Worm (Caenorhabditis elegans) whole organism, L1 larva: ENCODE measurements around the gene srlf-23.

ENCODE experiments used
- C16A3.4 ChIP-seq: fragments of 150-350 bp; optimal IDR thresholded peaks from 2 replicates; lab custom pipeline; 2014; ENCODE audit warnings: missing biosample characterization, missing genetic modification characterization
- C34B4.2 ChIP-seq: sonication (generic microtip); optimal IDR thresholded peaks from 2 replicates; lab custom pipeline; 2017; ENCODE audit warnings: mild to moderate bottlenecking, missing genetic modification characterization, missing compliant biosample characterization
- F16B12.6 ChIP-seq: fragments of 150-350 bp; optimal IDR thresholded peaks from 2 replicates; lab custom pipeline; 2014; ENCODE audit warnings: missing biosample characterization, missing genetic modification characterization
- Y116A8C.19 ChIP-seq: sonication (generic microtip); optimal IDR thresholded peaks from 2 replicates; lab custom pipeline; 2016; ENCODE audit warnings: missing compliant biosample characterization, missing genetic modification characterization, borderline replicate concordance
- aha-1 ChIP-seq: fragments of 150-350 bp; optimal IDR thresholded peaks from 2 replicates; lab custom pipeline; 2014; ENCODE audit warnings: missing biosample characterization, missing genetic modification characterization
- ama-1 ChIP-seq: fragments of 150-350 bp; optimal IDR thresholded peaks from 2 replicates; lab custom pipeline; 2014
- blmp-1 ChIP-seq: fragments of 150-350 bp; optimal IDR thresholded peaks from 2 replicates; lab custom pipeline; 2014; ENCODE audit warnings: missing biosample characterization, missing genetic modification characterization
- ceh-8 ChIP-seq: fragments of 200-800 bp; sonication (Bioruptor generic); optimal IDR thresholded peaks from 2 replicates; lab custom pipeline; 2018; ENCODE audit warnings: mild to moderate bottlenecking, missing genetic modification characterization, moderate library complexity, missing compliant biosample characterization
- ceh-90 ChIP-seq: sonication (generic microtip); optimal IDR thresholded peaks from 2 replicates; lab custom pipeline; 2016; ENCODE audit warnings: missing genetic modification characterization, missing compliant biosample characterization
- ces-1 ChIP-seq: fragments of 150-350 bp; optimal IDR thresholded peaks from 2 replicates; lab custom pipeline; 2014; ENCODE audit warnings: missing biosample characterization, missing genetic modification reagents, missing genetic modification characterization
- dpl-1 ChIP-seq, 3 experiments: fragments of 150-350 bp in 2 of 3; sonication (generic microtip) in 1 of 3; optimal IDR thresholded peaks; 2 replicates each; lab custom pipeline; 2014 to 2017; ENCODE audit warnings: missing biosample characterization in 3 of 3, missing genetic modification characterization in 3 of 3, missing genetic modification reagents in 3 of 3
- dsc-1 ChIP-seq: sonication (generic microtip); optimal IDR thresholded peaks from 2 replicates; lab custom pipeline; 2016; ENCODE audit warnings: mild to moderate bottlenecking, missing genetic modification characterization, missing compliant biosample characterization
- efl-1 ChIP-seq, 4 experiments: fragments of 150-350 bp; optimal IDR thresholded peaks in 3 of 4; peaks in 1 of 4; 1 replicate in 1 of 4; 2 replicates in 3 of 4; lab custom pipeline; 2014; ENCODE audit warnings: missing biosample characterization in 2 of 4, missing genetic modification characterization in 2 of 4, missing genetic modification reagents in 2 of 4
- efl-3 ChIP-seq: fragments of 200-800 bp; sonication (Bioruptor generic); optimal IDR thresholded peaks from 2 replicates; lab custom pipeline; 2018; ENCODE audit warnings: mild to moderate bottlenecking, missing genetic modification characterization, missing compliant biosample characterization
- egl-13 ChIP-seq: sonication (generic microtip); optimal IDR thresholded peaks from 2 replicates; lab custom pipeline; 2016; ENCODE audit warnings: missing genotype, missing genetic modification reagents, missing genetic modification characterization, missing compliant biosample characterization
- egl-27 ChIP-seq, 2 experiments: fragments of 150-350 bp in 1 of 2; sonication (generic microtip); optimal IDR thresholded peaks; 3 replicates each; lab custom pipeline; 2017 to 2018; ENCODE audit warnings: missing biosample characterization in 2 of 2, missing genetic modification characterization in 2 of 2, missing genetic modification reagents in 2 of 2
- elt-2 ChIP-seq: sonication (generic microtip); optimal IDR thresholded peaks from 2 replicates; lab custom pipeline; 2016; ENCODE audit warnings: missing genetic modification characterization, mild to moderate bottlenecking, inconsistent platforms, missing compliant biosample characterization, missing genetic modification reagents
- elt-3 ChIP-seq, 6 experiments: fragments of 150-350 bp in 1 of 6; sonication (generic microtip); optimal IDR thresholded peaks; 2 replicates each; lab custom pipeline; 2017 to 2018; ENCODE audit warnings: missing biosample characterization in 6 of 6, missing genetic modification characterization in 6 of 6, inconsistent platforms in 1 of 6
- fkh-10 ChIP-seq: sonication (generic microtip); optimal IDR thresholded peaks from 2 replicates; lab custom pipeline; 2017; ENCODE audit warnings: missing biosample characterization, missing genetic modification reagents, missing genetic modification characterization
- fkh-4 ChIP-seq: sonication (generic microtip); optimal IDR thresholded peaks from 2 replicates; lab custom pipeline; 2016; ENCODE audit warnings: missing compliant biosample characterization, missing genetic modification characterization, borderline replicate concordance
- fkh-8 ChIP-seq: sonication (generic microtip); optimal IDR thresholded peaks from 2 replicates; lab custom pipeline; 2016; ENCODE audit warnings: mild to moderate bottlenecking, missing genetic modification characterization, missing compliant biosample characterization
- grh-1 ChIP-seq: fragments of 200-800 bp; sonication (Bioruptor generic); IDR thresholded peaks from 2 replicates; pipeline ENCODE4 v1.3.6; 2022; ENCODE audit warnings: missing genetic modification reagents, missing genetic modification characterization, missing compliant biosample characterization
- isw-1 ChIP-seq: fragments of 200-800 bp; sonication (Bioruptor generic); IDR thresholded peaks from 2 replicates; pipeline ENCODE4 v1.3.6; 2022; ENCODE audit warnings: missing genetic modification characterization, missing compliant biosample characterization
- lin-15B ChIP-seq: fragments of 150-350 bp; sonication (generic microtip); optimal IDR thresholded peaks from 3 replicates; lab custom pipeline; 2014; ENCODE audit warnings: missing biosample characterization, missing genetic modification characterization
- lin-35 ChIP-seq, 2 experiments: fragments of 150-350 bp; optimal IDR thresholded peaks; 2 replicates each; lab custom pipeline; 2014; ENCODE audit warnings: missing biosample characterization in 2 of 2, missing genetic modification characterization in 2 of 2, missing genetic modification reagents in 2 of 2
- lir-3 ChIP-seq: sonication (generic microtip); optimal IDR thresholded peaks from 2 replicates; lab custom pipeline; 2016; ENCODE audit warnings: mild to moderate bottlenecking, missing genetic modification characterization, moderate library complexity, missing compliant biosample characterization; ENCODE audit not compliant: poor library complexity
- lsy-2 ChIP-seq, 2 experiments: fragments of 150-350 bp; optimal IDR thresholded peaks; 2 replicates each; lab custom pipeline; 2014; ENCODE audit warnings: missing biosample characterization in 2 of 2, missing genetic modification characterization in 2 of 2
- mdl-1 ChIP-seq, 2 experiments: fragments of 150-350 bp; optimal IDR thresholded peaks; 2 replicates each; lab custom pipeline; 2014 to 2017; ENCODE audit warnings: missing biosample characterization in 2 of 2, missing genetic modification characterization in 2 of 2, inconsistent platforms in 1 of 2
- mep-1 ChIP-seq: fragments of 150-350 bp; optimal IDR thresholded peaks from 2 replicates; lab custom pipeline; 2014; ENCODE audit warnings: missing biosample characterization, missing genetic modification characterization
- nhr-11 ChIP-seq: fragments of 150-350 bp; optimal IDR thresholded peaks from 2 replicates; lab custom pipeline; 2014; ENCODE audit warnings: missing biosample characterization, missing genetic modification characterization
- nhr-12 ChIP-seq: sonication (generic microtip); optimal IDR thresholded peaks from 2 replicates; lab custom pipeline; 2017; ENCODE audit warnings: missing biosample characterization, missing genetic modification characterization
- nhr-19 ChIP-seq: fragments of 200-800 bp; sonication (Bioruptor generic); conservative IDR thresholded peaks from 2 replicates; pipeline ENCODE4 v1.3.6; 2022; ENCODE audit warnings: missing genetic modification characterization, missing compliant biosample characterization
- nhr-20 ChIP-seq: sonication (generic microtip); optimal IDR thresholded peaks from 2 replicates; lab custom pipeline; 2016; ENCODE audit warnings: mild to moderate bottlenecking, missing genetic modification characterization, missing compliant biosample characterization
- nhr-28 ChIP-seq: fragments of 150-350 bp; optimal IDR thresholded peaks from 2 replicates; lab custom pipeline; 2014; ENCODE audit warnings: missing biosample characterization, missing genetic modification characterization
- nhr-47 ChIP-seq: sonication (generic microtip); optimal IDR thresholded peaks from 2 replicates; lab custom pipeline; 2016; ENCODE audit warnings: mild to moderate bottlenecking, missing genetic modification characterization, moderate library complexity, missing compliant biosample characterization
- nhr-76 ChIP-seq: sonication (generic microtip); optimal IDR thresholded peaks from 2 replicates; lab custom pipeline; 2017; ENCODE audit warnings: missing biosample characterization, missing genetic modification characterization
- nhr-77 ChIP-seq: fragments of 150-350 bp; optimal IDR thresholded peaks from 2 replicates; lab custom pipeline; 2014; ENCODE audit warnings: missing biosample characterization, missing genetic modification characterization
- nhr-84 ChIP-seq: sonication (generic microtip); optimal IDR thresholded peaks from 2 replicates; lab custom pipeline; 2017; ENCODE audit warnings: missing biosample characterization, missing genetic modification characterization
- nhr-85 ChIP-seq: sonication (generic microtip); peaks from one replicate; lab custom pipeline; 2016; ENCODE audit warnings: missing genetic modification characterization, inconsistent platforms, missing compliant biosample characterization
- nhr-90 ChIP-seq: sonication (generic microtip); optimal IDR thresholded peaks from 2 replicates; lab custom pipeline; 2016; ENCODE audit warnings: mild to moderate bottlenecking, missing genetic modification characterization, missing compliant biosample characterization; ENCODE audit not compliant: poor library complexity
- pax-3 ChIP-seq: fragments of 200-800 bp; sonication (Bioruptor generic); optimal IDR thresholded peaks from 2 replicates; lab custom pipeline; 2018; ENCODE audit warnings: mild to moderate bottlenecking, missing genetic modification characterization, moderate library complexity, missing compliant biosample characterization
- pqm-1 ChIP-seq: sonication (generic microtip); optimal IDR thresholded peaks from 3 replicates; lab custom pipeline; 2017; ENCODE audit warnings: missing biosample characterization, missing genetic modification characterization
- rnt-1 ChIP-seq: sonication (generic microtip); optimal IDR thresholded peaks from 2 replicates; lab custom pipeline; 2016; ENCODE audit warnings: mild to moderate bottlenecking, missing genetic modification characterization, moderate library complexity, missing compliant biosample characterization
- snpc-4 ChIP-seq: fragments of 150-350 bp; optimal IDR thresholded peaks from 2 replicates; lab custom pipeline; 2014; ENCODE audit warnings: missing biosample characterization, missing genetic modification characterization
- snu-23 ChIP-seq: sonication (generic microtip); optimal IDR thresholded peaks from 2 replicates; lab custom pipeline; 2016; ENCODE audit warnings: missing genetic modification characterization, missing compliant biosample characterization
- sptf-1 ChIP-seq: fragments of 150-350 bp; optimal IDR thresholded peaks from 2 replicates; lab custom pipeline; 2014; ENCODE audit warnings: missing biosample characterization, missing genetic modification characterization
- sup-37 ChIP-seq: fragments of 200-800 bp; sonication (Bioruptor generic); optimal IDR thresholded peaks from 2 replicates; lab custom pipeline; 2018; ENCODE audit warnings: mild to moderate bottlenecking, missing genetic modification characterization, missing compliant biosample characterization
- swsn-7 ChIP-seq: sonication (generic microtip); optimal IDR thresholded peaks from 2 replicates; lab custom pipeline; 2016; ENCODE audit warnings: missing genetic modification characterization, missing compliant biosample characterization
- tbx-2 ChIP-seq: sonication (generic microtip); optimal IDR thresholded peaks from 2 replicates; lab custom pipeline; 2016; ENCODE audit warnings: missing genetic modification characterization, missing compliant biosample characterization
- unc-62 ChIP-seq: fragments of 150-350 bp; optimal IDR thresholded peaks from 2 replicates; lab custom pipeline; 2014; ENCODE audit warnings: missing biosample characterization, missing genetic modification reagents, missing genetic modification characterization
- vab-15 ChIP-seq: sonication (generic microtip); optimal IDR thresholded peaks from 2 replicates; lab custom pipeline; 2017; ENCODE audit warnings: missing genotype, mild to moderate bottlenecking, missing genetic modification characterization, missing compliant biosample characterization
- zag-1 ChIP-seq: fragments of 150-350 bp; optimal IDR thresholded peaks from 2 replicates; lab custom pipeline; 2014; ENCODE audit warnings: missing biosample characterization, missing genetic modification characterization
- ztf-4 ChIP-seq: fragments of 150-350 bp; optimal IDR thresholded peaks from 2 replicates; lab custom pipeline; 2014; ENCODE audit warnings: missing biosample characterization, missing genetic modification characterization

Gene srlf-23

ce11 chrV:903460-903859, 10.1 kb upstream of the srlf-23 start, which contains the start of gene fmo-5:
Gene fmo-5, minus strand, starts transcription at chrV:903665.
- TF ChIP-seq aha-1 (tag; lab: Kevin White, UChicago) (no peak), mep-1 (tag; lab: Kevin White, UChicago) (no peak), nhr-19 (GFP tag; lab: Robert Waterston, UW) (no peak), ceh-90 (no peak), fkh-10 (no peak), nhr-20 (peak; percentile 88), ces-1 (no peak), egl-13 (no peak), efl-1 (optimal IDR thresholded peaks at IDR 0.05; lab: Kevin White, UChicago) (peak; percentile 42 to 65), efl-1 (GFP tag; optimal IDR thresholded peaks at IDR 0.05 in 1 of 2; lab: Kevin White, UChicago) (peak; percentile 60 to 97), egl-27 (tag; optimal IDR thresholded peaks at IDR 0.05; lab: Kevin White, UChicago) (no peak), fkh-4 (no peak), rnt-1 (tag; lab: Kevin White, UChicago) (peak; percentile 46), lsy-2 (tag; optimal IDR thresholded peaks at IDR 0.05; lab: Kevin White, UChicago) (no peak), efl-3 (GFP tag; lab: Kevin White, UChicago) (no peak), tbx-2 (tag; lab: Kevin White, UChicago) (peak; percentile 48), ceh-8 (GFP tag; lab: Kevin White, UChicago) (no peak), nhr-12 (no peak), F16B12.6 (tag; lab: Kevin White, UChicago) (peak; percentile 15), elt-2 (tag; lab: Kevin White, UChicago) (peak; percentile 49), snu-23 (GFP tag; lab: Kevin White, UChicago) (peak; percentile 64), pqm-1 (no peak), grh-1 (GFP tag; lab: Robert Waterston, UW) (0 out of 2 replicates have a peak, but pooled peaks have one; percentile 35), unc-62 (GFP tag; lab: Kevin White, UChicago) (no peak), sptf-1 (tag; lab: Kevin White, UChicago) (no peak), C16A3.4 (no peak), nhr-90 (tag; lab: Kevin White, UChicago) (peak; percentile 66), swsn-7 (tag; lab: Kevin White, UChicago) (no peak), lin-15B (tag; lab: Kevin White, UChicago) (no peak), nhr-84 (tag; lab: Kevin White, UChicago) (no peak), blmp-1 (tag; lab: Kevin White, UChicago) (no peak), elt-3 (tag; optimal IDR thresholded peaks at IDR 0.05; lab: Kevin White, UChicago) (peak in 3 of 6 experiments; percentile 18 to 60 (median 42)), C34B4.2 (tag; lab: Kevin White, UChicago) (no peak), isw-1 (GFP tag; lab: Robert Waterston, UW) (no peak), dsc-1 (no peak), ama-1 (lab: Kevin White, UChicago) (no peak), mdl-1 (tag; optimal IDR thresholded peaks at IDR 0.05; lab: Kevin White, UChicago) (peak in 1 of 2 experiments; percentile 73), vab-15 (tag; lab: Kevin White, UChicago) (no peak), nhr-85 (tag; lab: Kevin White, UChicago) (peak; percentile 73), nhr-76 (tag; lab: Kevin White, UChicago) (no peak), snpc-4 (tag; lab: Kevin White, UChicago) (no peak), lin-35 (GFP tag; optimal IDR thresholded peaks at IDR 0.05; lab: Kevin White, UChicago) (peak; percentile 48 to 78), nhr-47 (tag; lab: Kevin White, UChicago) (peak; percentile 35), dpl-1 (GFP tag; optimal IDR thresholded peaks at IDR 0.05; lab: Kevin White, UChicago) (peak in 2 of 3 experiments; percentile 42 to 57), sup-37 (GFP tag; lab: Kevin White, UChicago) (no peak), zag-1 (no peak), lir-3 (no peak), ztf-4 (tag; lab: Kevin White, UChicago) (peak; percentile 1), fkh-8 (tag; lab: Kevin White, UChicago) (no peak), nhr-11 (tag; lab: Kevin White, UChicago) (no peak), pax-3 (tag; lab: Kevin White, UChicago) (no peak), nhr-77 (tag; lab: Kevin White, UChicago) (no peak), nhr-28 (tag; lab: Kevin White, UChicago) (no peak), Y116A8C.19 (no peak)
